Worm (Caenorhabditis elegans) whole organism, mixed stage, embryonic: ENCODE measurements around the gene ptp-3.

Source experiments
- M03D4.4 ChIP-seq: sonication (generic microtip); optimal IDR thresholded peaks from 2 replicates; lab custom pipeline; 2017; ENCODE audit warnings: mild to moderate bottlenecking, missing genetic modification characterization, missing compliant biosample characterization
- bed-3 ChIP-seq: fragments of 200-800 bp; sonication (Bioruptor generic); optimal IDR thresholded peaks from 3 replicates; lab custom pipeline; 2018; ENCODE audit warnings: mild to moderate bottlenecking, missing genetic modification characterization, moderate library complexity, missing compliant biosample characterization
- blmp-1 ChIP-seq: fragments of 150-350 bp; optimal IDR thresholded peaks from 2 replicates; lab custom pipeline; 2014; ENCODE audit warnings: missing biosample characterization, missing genetic modification characterization
- ceh-39 ChIP-seq: fragments of 150-350 bp; optimal IDR thresholded peaks from 2 replicates; lab custom pipeline; 2014; ENCODE audit warnings: missing biosample characterization, missing genetic modification characterization
- ceh-43 ChIP-seq: fragments of 200-800 bp; sonication (Bioruptor generic); optimal IDR thresholded peaks from 2 replicates; lab custom pipeline; 2018; ENCODE audit warnings: mild to moderate bottlenecking, missing genetic modification characterization, moderate library complexity, missing compliant biosample characterization
- ceh-83 ChIP-seq: fragments of 200-800 bp; sonication (Bioruptor generic); optimal IDR thresholded peaks from 2 replicates; lab custom pipeline; 2018; ENCODE audit warnings: mild to moderate bottlenecking, missing genetic modification characterization, missing compliant biosample characterization
- ces-1 ChIP-seq: fragments of 150-350 bp; optimal IDR thresholded peaks from 2 replicates; lab custom pipeline; 2014; ENCODE audit warnings: missing biosample characterization, missing genetic modification reagents, missing genetic modification characterization
- cnd-1 ChIP-seq: fragments of 200-800 bp; sonication (Bioruptor generic); optimal IDR thresholded peaks from 2 replicates; lab custom pipeline; 2018; ENCODE audit warnings: mild to moderate bottlenecking, missing genetic modification characterization, missing compliant biosample characterization
- drap-1 ChIP-seq: fragments of 200-800 bp; sonication (Bioruptor generic); optimal IDR thresholded peaks from 3 replicates; lab custom pipeline; 2018; ENCODE audit warnings: mild to moderate bottlenecking, missing genetic modification characterization, missing compliant biosample characterization
- elt-1 ChIP-seq: sonication (generic microtip); optimal IDR thresholded peaks from 2 replicates; lab custom pipeline; 2017; ENCODE audit warnings: missing genetic modification characterization, mild to moderate bottlenecking, missing compliant biosample characterization, antibody characterized with exemption, moderate library complexity, borderline replicate concordance; ENCODE audit not compliant: insufficient read depth
- elt-3 ChIP-seq: fragments of 150-350 bp; optimal IDR thresholded peaks from 2 replicates; lab custom pipeline; 2014; ENCODE audit warnings: missing biosample characterization, missing genetic modification characterization
- flh-1 ChIP-seq: fragments of 200-800 bp; sonication (Bioruptor generic); optimal IDR thresholded peaks from 2 replicates; lab custom pipeline; 2018; ENCODE audit warnings: mild to moderate bottlenecking, missing genetic modification characterization, moderate library complexity, missing compliant biosample characterization
- ham-2 ChIP-seq: fragments of 200-800 bp; sonication (Bioruptor generic); optimal IDR thresholded peaks from 2 replicates; lab custom pipeline; 2018; ENCODE audit warnings: mild to moderate bottlenecking, missing genetic modification characterization, missing compliant biosample characterization
- hlh-1 ChIP-seq: fragments of 150-350 bp; optimal IDR thresholded peaks from 2 replicates; lab custom pipeline; 2014; ENCODE audit warnings: missing biosample characterization, missing genetic modification reagents, missing genetic modification characterization
- lin-13 ChIP-seq: fragments of 150-350 bp; optimal IDR thresholded peaks from 2 replicates; lab custom pipeline; 2014; ENCODE audit warnings: missing biosample characterization, missing genetic modification characterization
- lin-32 ChIP-seq: fragments of 200-800 bp; sonication (Bioruptor generic); optimal IDR thresholded peaks from 2 replicates; lab custom pipeline; 2018; ENCODE audit warnings: mild to moderate bottlenecking, missing genetic modification characterization, missing compliant biosample characterization
- lsy-2 ChIP-seq: fragments of 150-350 bp; optimal IDR thresholded peaks from 2 replicates; lab custom pipeline; 2014; ENCODE audit warnings: missing biosample characterization, missing genetic modification characterization
- mab-5 ChIP-seq: fragments of 150-350 bp; optimal IDR thresholded peaks from 2 replicates; lab custom pipeline; 2014; ENCODE audit warnings: missing biosample characterization, missing genetic modification characterization
- mep-1 ChIP-seq: fragments of 150-350 bp; optimal IDR thresholded peaks from 2 replicates; lab custom pipeline; 2017; ENCODE audit warnings: missing biosample characterization, missing genetic modification reagents, missing genetic modification characterization, inconsistent platforms
- mls-2 ChIP-seq: sonication (generic microtip); optimal IDR thresholded peaks from 2 replicates; lab custom pipeline; 2016; ENCODE audit warnings: mild to moderate bottlenecking, missing genetic modification characterization, moderate library complexity, missing compliant biosample characterization
- nhr-12 ChIP-seq: fragments of 150-350 bp; optimal IDR thresholded peaks from 2 replicates; lab custom pipeline; 2014; ENCODE audit warnings: missing biosample characterization, missing genetic modification characterization
- nhr-2 ChIP-seq: fragments of 150-350 bp; optimal IDR thresholded peaks from 2 replicates; lab custom pipeline; 2014; ENCODE audit warnings: missing biosample characterization, missing genetic modification characterization
- nhr-237 ChIP-seq: fragments of 150-350 bp; optimal IDR thresholded peaks from 2 replicates; lab custom pipeline; 2014; ENCODE audit warnings: missing biosample characterization, missing genetic modification characterization
- nhr-28 ChIP-seq: fragments of 150-350 bp; optimal IDR thresholded peaks from 2 replicates; lab custom pipeline; 2014; ENCODE audit warnings: missing biosample characterization, missing genetic modification characterization
- nhr-76 ChIP-seq: sonication (generic microtip); optimal IDR thresholded peaks from 2 replicates; lab custom pipeline; 2017; ENCODE audit warnings: missing biosample characterization, missing genetic modification characterization
- pha-4 ChIP-seq: fragments of 150-350 bp; optimal IDR thresholded peaks from 2 replicates; lab custom pipeline; 2018; ENCODE audit warnings: missing biosample characterization, missing genetic modification reagents, missing genetic modification characterization
- sem-2 ChIP-seq: fragments of 200-800 bp; sonication (Bioruptor generic); optimal IDR thresholded peaks from 2 replicates; lab custom pipeline; 2018; ENCODE audit warnings: mild to moderate bottlenecking, missing genetic modification characterization, missing compliant biosample characterization
- snpc-4 ChIP-seq: fragments of 150-350 bp; optimal IDR thresholded peaks from 2 replicates; lab custom pipeline; 2014; ENCODE audit warnings: missing biosample characterization, missing genetic modification characterization
- sptf-1 ChIP-seq: sonication (generic microtip); optimal IDR thresholded peaks from 2 replicates; lab custom pipeline; 2017; ENCODE audit warnings: mild to moderate bottlenecking, missing genetic modification characterization, moderate library complexity, missing compliant biosample characterization
- tbx-8 ChIP-seq: fragments of 200-800 bp; sonication (Bioruptor generic); optimal IDR thresholded peaks from 2 replicates; lab custom pipeline; 2018; ENCODE audit warnings: mild to moderate bottlenecking, missing genetic modification characterization, moderate library complexity, missing compliant biosample characterization
- unc-120 ChIP-seq: sonication (generic microtip); optimal IDR thresholded peaks from 2 replicates; lab custom pipeline; 2017; ENCODE audit warnings: missing genetic modification characterization, missing compliant biosample characterization; ENCODE audit not compliant: poor library complexity, severe bottlenecking
- unc-39 ChIP-seq: fragments of 150-350 bp; optimal IDR thresholded peaks from 2 replicates; lab custom pipeline; 2014; ENCODE audit warnings: missing biosample characterization, missing genetic modification characterization
- unc-62 ChIP-seq: fragments of 150-350 bp; optimal IDR thresholded peaks from 2 replicates; lab custom pipeline; 2014; ENCODE audit warnings: missing biosample characterization, missing genetic modification reagents, missing genetic modification characterization
- zip-8 ChIP-seq: fragments of 150-350 bp; optimal IDR thresholded peaks from 2 replicates; lab custom pipeline; 2014; ENCODE audit warnings: missing biosample characterization, missing genetic modification characterization
- ztf-11 ChIP-seq: fragments of 150-350 bp; optimal IDR thresholded peaks from 2 replicates; lab custom pipeline; 2014; ENCODE audit warnings: missing biosample characterization, missing genetic modification characterization

Gene ptp-3

ce11 chrII:10990592-10990991 is 15.3 kb downstream of the ptp-3 start:
- TF ChIP-seq lin-32 (GFP tag; lab: Kevin White, UChicago) (peak; percentile 32), mab-5 (tag; lab: Kevin White, UChicago) (no peak), M03D4.4 (no peak), lsy-2 (no peak), zip-8 (no peak), elt-1 (no peak), mep-1 (tag; lab: Kevin White, UChicago) (peak; percentile 21), sptf-1 (peak; percentile 50), ceh-39 (no peak), unc-62 (GFP tag; lab: Kevin White, UChicago) (peak; percentile 46), tbx-8 (no peak), drap-1 (GFP tag; lab: Kevin White, UChicago) (no peak), nhr-12 (tag; lab: Kevin White, UChicago) (no peak), lin-13 (tag; lab: Kevin White, UChicago) (no peak), nhr-2 (tag; lab: Kevin White, UChicago) (peak; percentile 73), unc-39 (tag; lab: Kevin White, UChicago) (no peak), ztf-11 (no peak), cnd-1 (tag; lab: Kevin White, UChicago) (peak; percentile 1), sem-2 (GFP tag; lab: Kevin White, UChicago) (no peak), pha-4 (tag; lab: Kevin White, UChicago) (no peak), nhr-237 (tag; lab: Kevin White, UChicago) (no peak), ceh-43 (GFP tag; lab: Kevin White, UChicago) (peak; percentile 63), nhr-76 (no peak), mls-2 (tag; lab: Kevin White, UChicago) (peak; percentile 67), elt-3 (tag; lab: Kevin White, UChicago) (no peak), flh-1 (no peak), unc-120 (tag; lab: Kevin White, UChicago) (no peak), ces-1 (GFP tag; lab: Kevin White, UChicago) (peak; percentile 99), bed-3 (GFP tag; lab: Kevin White, UChicago) (no peak), blmp-1 (tag; lab: Kevin White, UChicago) (no peak), ceh-83 (GFP tag; lab: Kevin White, UChicago) (no peak), hlh-1 (no peak), nhr-28 (no peak), snpc-4 (tag; lab: Kevin White, UChicago) (no peak), ham-2 (GFP tag; lab: Kevin White, UChicago) (no peak)

- TF ChIP-seq ceh-83 (GFP tag; lab: Kevin White, UChicago) (peak; percentile 2), ztf-11 (no peak)
Measured at ce11 chrII:10993607-10994229, 18.4 kb downstream of the ptp-3 start.

ce11 chrII:10995600-10995999 is 20.3 kb downstream of the ptp-3 start:
- TF ChIP-seq lin-13 (tag; lab: Kevin White, UChicago) = no peak
- no peak for TF ChIP-seq ztf-11
- TF ChIP-seq snpc-4 (tag; lab: Kevin White, UChicago) = no peak
- no peak for TF ChIP-seq nhr-76
- TF ChIP-seq ceh-39 = no peak
- no peak for TF ChIP-seq mls-2 (tag; lab: Kevin White, UChicago)
- TF ChIP-seq unc-62 (GFP tag; lab: Kevin White, UChicago) = no peak

ce11 chrII:10999109-10999508 is 23.8 kb downstream of the ptp-3 start:
- TF ChIP-seq tbx-8 (no peak), elt-1 (no peak), mls-2 (tag; lab: Kevin White, UChicago) (no peak), M03D4.4 (no peak), ceh-83 (GFP tag; lab: Kevin White, UChicago) (no peak), lin-32 (GFP tag; lab: Kevin White, UChicago) (no peak), ces-1 (GFP tag; lab: Kevin White, UChicago) (peak; percentile 95)
